Fruit fly (Drosophila melanogaster) whole organism, prepupa: ENCODE data around the gene tara.

Experiments
- CG10669 ChIP-seq: fragments of 200-800 bp; sonication (Bioruptor generic); optimal IDR thresholded peaks from 3 replicates; lab custom pipeline; 2018; ENCODE audit warnings: missing biosample characterization, mild to moderate bottlenecking, missing genetic modification characterization, moderate library complexity
- CG15336 ChIP-seq: fragments of 200-800 bp; sonication (Bioruptor generic); IDR thresholded peaks from 2 replicates; pipeline ENCODE4 v1.3.6; 2022; ENCODE audit warnings: missing biosample characterization, missing genetic modification characterization
- CG3032 ChIP-seq: fragments of 200-800 bp; optimal IDR thresholded peaks from 2 replicates; lab custom pipeline; 2019; ENCODE audit warnings: missing biosample characterization, mild to moderate bottlenecking, missing genetic modification characterization, moderate library complexity
- CG31627 ChIP-seq: fragments of 200-800 bp; sonication (Bioruptor generic); optimal IDR thresholded peaks from 3 replicates; lab custom pipeline; 2016; ENCODE audit warnings: missing biosample characterization, missing genetic modification characterization
- CG32006 ChIP-seq: fragments of 200-800 bp; sonication (Bioruptor generic); optimal IDR thresholded peaks from 3 replicates; lab custom pipeline; 2017; ENCODE audit warnings: missing biosample characterization, mild to moderate bottlenecking, missing genetic modification characterization
- CG6792 ChIP-seq: fragments of 200-800 bp; sonication (Bioruptor generic); optimal IDR thresholded peaks from 3 replicates; lab custom pipeline; 2016; ENCODE audit warnings: missing biosample characterization, missing genetic modification characterization
- CG6808 ChIP-seq: fragments of 200-800 bp; sonication (Bioruptor generic); optimal IDR thresholded peaks from 3 replicates; lab custom pipeline; 2017; ENCODE audit warnings: missing biosample characterization, missing genetic modification characterization, mild to moderate bottlenecking, moderate library complexity, missing genetic modification reagents
- CG6854 ChIP-seq: fragments of 200-800 bp; sonication (Bioruptor generic); optimal IDR thresholded peaks from 2 replicates; lab custom pipeline; 2017; ENCODE audit warnings: missing biosample characterization, mild to moderate bottlenecking, missing genetic modification characterization
- CG7368 ChIP-seq: fragments of 200-800 bp; sonication (Bioruptor generic); optimal IDR thresholded peaks from 3 replicates; lab custom pipeline; 2016; ENCODE audit warnings: missing biosample characterization, missing genetic modification characterization
- CG8119 ChIP-seq: fragments of 200-800 bp; sonication (Bioruptor generic); IDR thresholded peaks from 3 replicates; pipeline ENCODE4 v1.3.6; 2022; ENCODE audit warnings: missing biosample characterization, missing genetic modification characterization
- CG8319 ChIP-seq: fragments of 200-800 bp; sonication (Bioruptor generic); optimal IDR thresholded peaks from 3 replicates; lab custom pipeline; 2016; ENCODE audit warnings: missing biosample characterization, missing genetic modification characterization
- CG8632 ChIP-seq: fragments of 200-800 bp; sonication (Bioruptor generic); optimal IDR thresholded peaks from 3 replicates; lab custom pipeline; 2016; ENCODE audit warnings: missing biosample characterization, missing genetic modification characterization
- Eip75B ChIP-seq: fragments of 200-800 bp; sonication (Bioruptor generic); optimal IDR thresholded peaks from 3 replicates; lab custom pipeline; 2016; ENCODE audit warnings: missing biosample characterization, missing genetic modification characterization
- Eip78C ChIP-seq: fragments of 200-800 bp; sonication (Bioruptor generic); peaks from one replicate; lab custom pipeline; 2016; ENCODE audit warnings: missing biosample characterization, missing genetic modification characterization
- Ets96B ChIP-seq: fragments of 200-800 bp; optimal IDR thresholded peaks from 2 replicates; lab custom pipeline; 2019; ENCODE audit warnings: missing biosample characterization, mild to moderate bottlenecking, missing genetic modification characterization, moderate library complexity
- Hr38 ChIP-seq: sonication (Bioruptor generic); optimal IDR thresholded peaks from 2 replicates; lab custom pipeline; 2016; ENCODE audit warnings: missing biosample characterization, missing genetic modification characterization
- Hr39 ChIP-seq: fragments of 200-800 bp; sonication (Bioruptor generic); optimal IDR thresholded peaks from 2 replicates; lab custom pipeline; 2016; ENCODE audit warnings: missing biosample characterization, missing genetic modification characterization
- Lpt ChIP-seq: fragments of 200-800 bp; sonication (Bioruptor generic); optimal IDR thresholded peaks from 3 replicates; lab custom pipeline; 2016; ENCODE audit warnings: missing biosample characterization, missing genetic modification characterization
- Met ChIP-seq: fragments of 200-800 bp; sonication (Bioruptor generic); optimal IDR thresholded peaks from 3 replicates; lab custom pipeline; 2016; ENCODE audit warnings: missing biosample characterization, missing genetic modification characterization
- Sox102F ChIP-seq: fragments of 200-800 bp; sonication (Bioruptor generic); optimal IDR thresholded peaks from 2 replicates; lab custom pipeline; 2016; ENCODE audit warnings: missing biosample characterization, mild to moderate bottlenecking, missing genetic modification characterization
- cyc ChIP-seq: fragments of 200-800 bp; sonication (Bioruptor generic); optimal IDR thresholded peaks from 3 replicates; lab custom pipeline; 2016; ENCODE audit warnings: missing biosample characterization, missing genetic modification characterization
- eg ChIP-seq: fragments of 200-800 bp; sonication (Bioruptor generic); IDR thresholded peaks from 3 replicates; pipeline ENCODE4 v1.3.6; 2022; ENCODE audit warnings: missing biosample characterization, missing genetic modification characterization
- esn ChIP-seq: fragments of 200-800 bp; sonication (Bioruptor generic); optimal IDR thresholded peaks from 2 replicates; lab custom pipeline; 2016; ENCODE audit warnings: missing biosample characterization, mild to moderate bottlenecking, missing genetic modification characterization, moderate library complexity
- net ChIP-seq: fragments of 200-800 bp; sonication (Bioruptor generic); optimal IDR thresholded peaks from 3 replicates; lab custom pipeline; 2016; ENCODE audit warnings: missing biosample characterization, missing genetic modification characterization
- salr ChIP-seq, 2 experiments: fragments of 200-800 bp; sonication (Bioruptor generic); optimal IDR thresholded peaks; 3 replicates each; lab custom pipeline; 2016 to 2018; ENCODE audit warnings: missing biosample characterization in 2 of 2, missing genetic modification characterization in 2 of 2, mild to moderate bottlenecking in 1 of 2
- ss ChIP-seq, 2 experiments: fragments of 200-800 bp; sonication (Bioruptor generic); optimal IDR thresholded peaks; 2 replicates in 1 of 2; 3 replicates in 1 of 2; lab custom pipeline; 2017 to 2018; ENCODE audit warnings: mild to moderate bottlenecking in 2 of 2, missing biosample characterization in 2 of 2, missing genetic modification characterization in 2 of 2, moderate library complexity in 1 of 2
- svp ChIP-seq: fragments of 200-800 bp; sonication (Bioruptor generic); peaks from one replicate; lab custom pipeline; 2016; ENCODE audit warnings: missing biosample characterization, missing genetic modification characterization
- topi ChIP-seq: fragments of 200-800 bp; sonication (Bioruptor generic); optimal IDR thresholded peaks from 3 replicates; lab custom pipeline; 2016; ENCODE audit warnings: missing biosample characterization, missing genetic modification characterization
- vri ChIP-seq: fragments of 200-800 bp; sonication (Bioruptor generic); optimal IDR thresholded peaks from 3 replicates; lab custom pipeline; 2016; ENCODE audit warnings: missing biosample characterization, mild to moderate bottlenecking, missing genetic modification characterization

The tara gene

DNA sequence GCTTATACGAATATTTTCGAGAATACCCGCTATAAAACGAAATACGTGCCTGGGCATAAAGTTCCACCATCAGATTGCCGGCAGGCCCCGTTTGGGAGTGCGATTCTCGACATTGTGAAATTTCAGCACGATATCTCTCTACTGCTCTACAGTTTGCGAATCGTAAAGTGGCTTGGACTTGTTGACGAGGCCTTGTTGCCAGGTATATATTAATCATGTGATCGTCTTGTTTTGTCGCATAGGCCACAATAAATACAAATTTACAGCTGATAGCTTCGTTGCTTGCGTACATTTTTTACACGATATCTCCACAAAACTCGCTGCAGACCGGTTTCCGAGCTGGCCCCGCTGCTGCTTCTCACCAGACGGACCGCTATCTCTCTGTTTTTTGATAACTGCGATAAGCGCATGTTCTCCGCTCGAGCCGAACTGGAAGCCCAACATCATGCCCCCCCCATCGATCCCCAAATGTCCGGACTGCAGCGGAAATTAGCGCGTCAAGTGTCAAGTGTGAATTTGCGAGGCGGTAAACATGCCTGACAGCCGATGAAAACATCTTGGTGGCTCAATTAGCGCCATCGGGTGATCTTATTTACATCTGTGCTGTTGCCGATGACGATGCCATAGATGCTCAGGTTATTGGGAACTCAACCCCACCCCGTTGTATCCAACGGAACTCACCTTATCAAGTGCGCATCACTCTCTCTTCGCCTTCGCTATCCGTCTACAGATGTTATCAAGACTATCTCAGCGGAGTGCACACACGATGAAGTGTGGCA is 84.0 kb downstream of the tara start:
- 0 out of 3 replicates have a peak, but pooled peaks have one; percentile 42 for TF ChIP-seq CG8119 (GFP tag; lab: Robert Waterston, UW)
- TF ChIP-seq CG15336 (GFP tag; lab: Robert Waterston, UW) = no peak
- TF ChIP-seq vri (GFP tag; lab: Kevin White, UChicago) = peak; percentile 17
- peak; percentile 33 for TF ChIP-seq CG31627 (GFP tag; lab: Kevin White, UChicago)
- TF ChIP-seq CG6854 (GFP tag; lab: Kevin White, UChicago) = peak; percentile 61
- TF ChIP-seq CG8319 (GFP tag; lab: Kevin White, UChicago) = peak; percentile 31
- TF ChIP-seq net (GFP tag; lab: Kevin White, UChicago) = peak; percentile 10
- TF ChIP-seq salr (GFP tag; optimal IDR thresholded peaks at IDR 0.05; lab: Kevin White, UChicago) = no peak
- no peak for TF ChIP-seq CG3032 (tag; lab: Kevin White, UChicago)
- TF ChIP-seq Hr38 (GFP tag; lab: Kevin White, UChicago) = no peak
- peak; percentile 3 to 20 for TF ChIP-seq ss (GFP tag; optimal IDR thresholded peaks at IDR 0.05; lab: Kevin White, UChicago)
- TF ChIP-seq Lpt (GFP tag; lab: Kevin White, UChicago) = peak; percentile 5
- peak; percentile 1 for TF ChIP-seq cyc
- TF ChIP-seq Sox102F = peak; percentile 28
- peak; percentile 48 for TF ChIP-seq Met (GFP tag; lab: Kevin White, UChicago)
- TF ChIP-seq esn (GFP tag; lab: Kevin White, UChicago) = peak; percentile 45
- peak; percentile 85 for TF ChIP-seq Eip78C (GFP tag; lab: Kevin White, UChicago)
- TF ChIP-seq CG10669 (GFP tag; lab: Kevin White, UChicago) = no peak
- TF ChIP-seq topi (GFP tag; lab: Kevin White, UChicago) = peak; percentile 11
- peak; percentile 1 for TF ChIP-seq CG6808 (GFP tag; lab: Kevin White, UChicago)
- peak; percentile 94 for TF ChIP-seq svp (GFP tag; lab: Kevin White, UChicago)
- peak; percentile 24 for TF ChIP-seq CG7368 (GFP tag; lab: Kevin White, UChicago)
- TF ChIP-seq Hr39 (GFP tag; lab: Kevin White, UChicago) = peak; percentile 22
- no peak for TF ChIP-seq Ets96B (tag; lab: Kevin White, UChicago)
- no peak for TF ChIP-seq CG6792 (GFP tag; lab: Kevin White, UChicago)
- peak; percentile 11 for TF ChIP-seq Eip75B (GFP tag; lab: Kevin White, UChicago)
- TF ChIP-seq CG8632 (GFP tag; lab: Kevin White, UChicago) = no peak
- no peak for TF ChIP-seq CG32006 (GFP tag; lab: Kevin White, UChicago)
- no peak; the same call in 2 of the 3 replicates for TF ChIP-seq eg (GFP tag; lab: Robert Waterston, UW)
